Worm (Caenorhabditis elegans): ENCODE results near the gene fbxc-44.

ce11 chrII:4281743-4282142 is 44.2 kb upstream of the fbxc-44 start, which contains the start of gene C01F1.5:
- no peak for TF ChIP-seq ztf-11 (tag; optimal IDR thresholded peaks at IDR 0.05)
- no peak for TF ChIP-seq egl-27 (tag; optimal IDR thresholded peaks at IDR 0.05)
- TF ChIP-seq nhr-77 (tag; optimal IDR thresholded peaks at IDR 0.05): no peak
- no peak for TF ChIP-seq nhr-11 (tag; optimal IDR thresholded peaks at IDR 0.05)
- no peak for TF ChIP-seq fos-1 (tag; optimal IDR thresholded peaks at IDR 0.05)
- TF ChIP-seq aha-1 (tag; optimal IDR thresholded peaks at IDR 0.05): no peak
- no peak for TF ChIP-seq dpl-1 (GFP tag; optimal IDR thresholded peaks at IDR 0.05)
- no peak for TF ChIP-seq unc-130 (tag; optimal IDR thresholded peaks at IDR 0.05)
- no peak for TF ChIP-seq fkh-10 (GFP tag; optimal IDR thresholded peaks at IDR 0.05)
- TF ChIP-seq isw-1 (GFP tag; IDR thresholded peaks at IDR 0.05): no peak
